Worm (Caenorhabditis elegans) whole organism, L1 larva: ENCODE results near the gene C42C1.8.

ENCODE experiments used
- skn-1 ChIP-seq: fragments of 150-350 bp; optimal IDR thresholded peaks from 2 replicates; lab custom pipeline; 2014; ENCODE audit warnings: missing biosample characterization, missing genetic modification characterization
- unc-130 ChIP-seq: fragments of 150-350 bp; optimal IDR thresholded peaks from 2 replicates; lab custom pipeline; 2017; ENCODE audit warnings: missing biosample characterization, missing genetic modification characterization, inconsistent platforms
- unc-62 ChIP-seq: fragments of 150-350 bp; optimal IDR thresholded peaks from 2 replicates; lab custom pipeline; 2014; ENCODE audit warnings: missing biosample characterization, missing genetic modification reagents, missing genetic modification characterization

ce11 chrIV:12335248-12335647, 44.4 kb downstream of the C42C1.8 start:
- TF ChIP-seq skn-1 (tag; lab: Kevin White, UChicago) (no peak), unc-130 (tag; lab: Kevin White, UChicago) (peak; percentile 22), unc-62 (no peak)
